Fruit fly (Drosophila melanogaster): Measurements from ENCODE around the gene thoc7.

Gene thoc7

dm6 chr3L:199050-199745, 13.3 kb downstream of the thoc7 start:
- TF ChIP-seq Dfd (GFP tag; optimal IDR thresholded peaks at IDR 0.05) (no peak), foxo (GFP tag; optimal IDR thresholded peaks at IDR 0.05) (no peak), Hr83 (GFP tag; optimal IDR thresholded peaks at IDR 0.05; ENCODE audit: poor library complexity, severe bottlenecking) (no peak), jim (GFP tag; optimal IDR thresholded peaks at IDR 0.05) (no peak), Rel (GFP tag; optimal IDR thresholded peaks at IDR 0.05) (no peak), Rel (tag; optimal IDR thresholded peaks at IDR 0.05) (peak; percentile 12), Dif (GFP tag; optimal IDR thresholded peaks at IDR 0.05; ENCODE audit: partially characterized antibody) (peak; percentile 98), brk (GFP tag; optimal IDR thresholded peaks at IDR 0.05) (no peak), Myc (optimal IDR thresholded peaks at IDR 0.05) (no peak), fru (GFP tag; optimal IDR thresholded peaks at IDR 0.05) (no peak), dl (GFP tag; optimal IDR thresholded peaks at IDR 0.05; ENCODE audit: insufficient read depth in 1 of 2, partially characterized antibody in 2 of 2) (peak in 1 of 2 experiments; percentile 64), CrebA (GFP tag; optimal IDR thresholded peaks at IDR 0.05; ENCODE audit: borderline replicate concordance) (no peak), sage (GFP tag; optimal IDR thresholded peaks at IDR 0.05) (no peak), lola (GFP tag; optimal IDR thresholded peaks at IDR 0.05) (no peak)

dm6 chr3L:184251-184650, 28.2 kb downstream of the thoc7 start, which contains the start of the genes CG34140, Mkp and Mtch:
Gene CG34140, minus strand, starts transcription at chr3L:184424.
Gene Mkp, minus strand, starts transcription at chr3L:184540.
Gene Mtch, plus strand, starts transcription at chr3L:184626.
- TF ChIP-seq Myc (optimal IDR thresholded peaks at IDR 0.05) = no peak
- TF ChIP-seq rgr (GFP tag; optimal IDR thresholded peaks at IDR 0.05) = no peak
- TF ChIP-seq br (GFP tag; optimal IDR thresholded peaks at IDR 0.05) = peak; percentile 90
- no peak for TF ChIP-seq N (GFP tag; optimal IDR thresholded peaks at IDR 0.05)
- TF ChIP-seq Hr78 (GFP tag; optimal IDR thresholded peaks at IDR 0.05) = no peak
- peak; percentile 88 for TF ChIP-seq OdsH (GFP tag; optimal IDR thresholded peaks at IDR 0.05)
- TF ChIP-seq dl (GFP tag; optimal IDR thresholded peaks at IDR 0.05; ENCODE audit: insufficient read depth in 1 of 2, partially characterized antibody in 2 of 2) = no peak
- TF ChIP-seq psq (GFP tag; optimal IDR thresholded peaks at IDR 0.05) = peak; percentile 80
- no peak for TF ChIP-seq Rel (GFP tag; optimal IDR thresholded peaks at IDR 0.05)
- TF ChIP-seq Rel (tag; optimal IDR thresholded peaks at IDR 0.05) = no peak
- TF ChIP-seq CG32264 (GFP tag; optimal IDR thresholded peaks at IDR 0.05) = peak; percentile 76
- TF ChIP-seq foxo (GFP tag; optimal IDR thresholded peaks at IDR 0.05) = peak; percentile 76 to 95
- no peak for TF ChIP-seq jim (GFP tag; optimal IDR thresholded peaks at IDR 0.05)
- TF ChIP-seq tai (GFP tag; optimal IDR thresholded peaks at IDR 0.05) = no peak
- peak; percentile 97 for TF ChIP-seq Jra (GFP tag; optimal IDR thresholded peaks at IDR 0.05)
- no peak for TF ChIP-seq brk (GFP tag; optimal IDR thresholded peaks at IDR 0.05)
- no peak for TF ChIP-seq usp (GFP tag; optimal IDR thresholded peaks at IDR 0.05)
- peak; percentile 78 for TF ChIP-seq Hr83 (GFP tag; optimal IDR thresholded peaks at IDR 0.05; ENCODE audit: poor library complexity, severe bottlenecking)
- no peak for TF ChIP-seq Mio (GFP tag; optimal IDR thresholded peaks at IDR 0.05)
- no peak for TF ChIP-seq Dif (GFP tag; optimal IDR thresholded peaks at IDR 0.05; ENCODE audit: partially characterized antibody)
- no peak for TF ChIP-seq Vsx2 (GFP tag; optimal IDR thresholded peaks at IDR 0.05; ENCODE audit: partially characterized antibody)
- peak; percentile 91 for TF ChIP-seq ey (GFP tag; optimal IDR thresholded peaks at IDR 0.05)
- peak; percentile 93 for TF ChIP-seq h (GFP tag; optimal IDR thresholded peaks at IDR 0.05)
- peak; percentile 90 for TF ChIP-seq sv (GFP tag; optimal IDR thresholded peaks at IDR 0.05)
- TF ChIP-seq pan (optimal IDR thresholded peaks at IDR 0.05) = no peak
- peak; percentile 89 for TF ChIP-seq fru (GFP tag; optimal IDR thresholded peaks at IDR 0.05)
- no peak for TF ChIP-seq Abd-B (GFP tag; optimal IDR thresholded peaks at IDR 0.05)
- no peak for TF ChIP-seq lola (GFP tag; optimal IDR thresholded peaks at IDR 0.05)
- TF ChIP-seq dmrt93B (GFP tag; optimal IDR thresholded peaks at IDR 0.05) = no peak
- TF ChIP-seq CG9705 (GFP tag; optimal IDR thresholded peaks at IDR 0.05) = peak; percentile 78
- peak; percentile 88 for TF ChIP-seq dsf (GFP tag; optimal IDR thresholded peaks at IDR 0.05; ENCODE audit: borderline replicate concordance)
- peak; percentile 85 for TF ChIP-seq Sp1 (GFP tag; optimal IDR thresholded peaks at IDR 0.05)
- TF ChIP-seq sage (GFP tag; optimal IDR thresholded peaks at IDR 0.05) = no peak
- no peak for TF ChIP-seq GATAd (GFP tag; optimal IDR thresholded peaks at IDR 0.05)
- TF ChIP-seq HLH106 (tag; optimal IDR thresholded peaks at IDR 0.05) = peak; percentile 87
- TF ChIP-seq CrebA (GFP tag; optimal IDR thresholded peaks at IDR 0.05; ENCODE audit: borderline replicate concordance) = no peak

DNA sequence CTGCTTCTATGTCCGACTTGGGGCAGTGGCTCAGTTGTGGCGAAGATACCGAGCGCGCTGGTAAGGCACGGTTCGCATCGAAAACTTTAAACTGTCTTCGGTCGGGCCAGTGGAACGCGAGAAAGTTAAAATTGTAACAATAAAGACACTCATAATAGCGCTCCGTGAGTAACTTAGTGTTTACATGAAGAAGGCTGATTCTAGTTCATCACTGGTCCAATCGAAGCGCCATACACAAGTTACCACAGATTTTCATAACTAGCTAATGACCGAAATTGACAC, 32.3 kb downstream of the thoc7 start:
- TF ChIP-seq CG32264 (GFP tag; optimal IDR thresholded peaks at IDR 0.05) = no peak
- TF ChIP-seq Hr83 (GFP tag; optimal IDR thresholded peaks at IDR 0.05; ENCODE audit: poor library complexity, severe bottlenecking) = peak; percentile 13
- no peak for TF ChIP-seq fru (GFP tag; optimal IDR thresholded peaks at IDR 0.05)

Measured in whole organism, wandering third instar larva.